Fruit fly (Drosophila melanogaster): ENCODE data around the gene CG5439.
A peak's percentile ranks its signal among the peaks of the same experiment; 100 is the strongest.

CG5439 gene

dm6 chr2L:13176701-13177249 is at the start of gene CG5439, which contains the start of gene Sfmbt:
Gene CG5439, plus strand, starts transcription at chr2L:13177150.
Gene Sfmbt, minus strand, starts transcription at chr2L:13176785.
- TF ChIP-seq CG17801 (GFP tag; optimal IDR thresholded peaks at IDR 0.05; ENCODE audit: partially characterized antibody): peak; percentile 62

DNA sequence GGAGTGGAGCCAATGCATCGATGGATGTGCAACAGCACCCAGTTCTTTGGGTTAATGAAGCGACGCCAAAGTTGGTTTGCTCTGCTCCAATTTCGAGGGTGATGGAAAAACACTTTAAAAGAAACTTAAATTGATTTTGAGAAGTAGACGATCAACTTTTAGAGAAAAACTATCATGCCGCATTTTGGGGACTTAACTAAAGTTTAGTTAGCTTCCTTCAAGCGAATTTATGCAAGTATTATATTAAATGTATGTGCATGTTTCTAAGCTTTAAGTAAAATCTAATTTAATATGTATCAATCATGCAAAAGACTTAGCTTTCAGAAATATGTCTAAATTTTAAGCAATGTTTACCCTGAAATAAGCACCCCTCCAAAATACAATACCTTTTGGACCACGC is 46.7 kb upstream of the CG5439 start, which contains the start of gene CG5122:
Gene CG5122 (plus strand): TSS at position 301 of the 400 bp plus-strand sequence.
- no peak for TF ChIP-seq CG17801 (GFP tag; optimal IDR thresholded peaks at IDR 0.05; ENCODE audit: partially characterized antibody)

DNA sequence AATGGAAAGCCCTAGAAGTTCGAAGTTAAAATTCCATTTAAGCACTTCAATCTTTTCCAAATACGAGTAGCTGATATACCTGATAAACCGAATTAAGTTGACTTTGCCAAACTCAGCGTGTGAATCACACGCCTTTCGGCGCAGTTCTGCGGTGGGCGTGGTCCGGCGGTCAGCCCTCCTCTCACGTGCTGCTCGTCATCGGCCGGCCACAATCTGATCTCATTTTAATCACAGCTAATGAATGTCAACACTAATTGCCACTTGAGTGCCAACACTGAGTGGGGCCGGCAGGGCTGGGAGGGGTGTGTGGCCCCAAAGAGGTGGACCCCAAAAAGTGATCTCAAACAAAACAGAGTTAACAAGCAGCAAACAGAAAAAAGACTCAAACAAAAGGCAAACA is 41.0 kb upstream of the CG5439 start:
- TF ChIP-seq CG17801 (GFP tag; optimal IDR thresholded peaks at IDR 0.05; ENCODE audit: partially characterized antibody): no peak

DNA sequence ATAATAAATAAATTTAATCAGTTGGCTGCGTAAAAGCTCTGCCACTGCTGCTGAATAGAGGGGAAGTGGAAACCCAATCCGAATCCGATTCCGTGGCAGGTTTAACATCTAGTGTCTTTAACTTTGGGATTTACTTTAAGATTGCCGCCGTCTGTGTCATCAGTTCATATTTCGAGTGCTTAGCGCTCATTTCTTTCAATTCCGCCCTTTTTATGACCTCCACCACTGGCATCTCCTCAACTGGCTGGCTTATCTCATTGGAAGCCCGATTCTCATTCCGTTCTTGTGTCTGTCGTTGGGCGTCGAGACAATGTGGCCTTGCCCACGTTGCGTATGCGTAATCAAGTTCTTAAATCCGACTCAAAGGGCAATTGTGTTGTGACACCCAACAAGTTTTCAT is 36.1 kb upstream of the CG5439 start:
- no peak for TF ChIP-seq CG17801 (GFP tag; optimal IDR thresholded peaks at IDR 0.05; ENCODE audit: partially characterized antibody)

DNA sequence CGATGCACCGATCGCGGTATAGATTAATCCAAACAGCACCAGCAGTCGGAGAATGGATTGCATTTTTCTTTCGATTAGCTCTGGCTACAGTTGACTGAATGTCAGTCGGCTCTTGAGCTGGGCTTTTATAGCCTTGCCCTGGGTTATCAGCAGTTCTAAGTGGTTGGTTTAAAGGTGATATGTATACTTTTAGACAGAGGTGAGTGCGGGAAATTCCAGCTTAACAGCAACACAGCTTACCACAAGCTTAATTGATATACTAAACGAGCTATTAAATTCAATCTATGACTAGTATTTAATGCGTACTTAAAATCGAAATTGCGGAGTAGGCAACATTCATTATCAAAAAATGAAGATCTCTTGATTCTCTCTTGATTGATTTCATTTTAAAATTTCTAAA is 34.1 kb upstream of the CG5439 start, which contains the start of gene CG9928:
Gene CG9928 (minus strand): TSS at position 101 of the 400 bp plus-strand sequence.
- no peak for TF ChIP-seq CG17801 (GFP tag; optimal IDR thresholded peaks at IDR 0.05; ENCODE audit: partially characterized antibody)

DNA sequence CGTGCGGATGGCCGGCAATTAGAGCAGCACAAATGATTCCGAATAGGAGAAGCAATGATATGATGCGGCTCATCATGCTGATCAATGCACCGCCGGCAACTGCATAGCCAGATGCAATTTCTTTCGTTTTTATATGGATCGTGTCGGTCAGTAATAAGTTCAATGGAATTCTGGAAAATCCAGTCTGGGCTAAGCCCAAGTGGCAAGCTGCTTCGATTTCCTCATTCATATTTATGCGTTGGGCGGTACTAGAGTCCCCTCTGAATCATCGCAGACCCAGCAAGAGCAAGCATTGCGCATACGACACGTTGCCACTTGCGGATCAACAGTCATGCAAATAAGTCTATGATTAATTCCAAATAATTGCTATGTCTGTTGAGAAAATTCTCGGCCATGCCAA is 33.4 kb upstream of the CG5439 start, which contains the start of gene CG16978:
Gene CG16978 (minus strand): TSS at position 101 of the 400 bp plus-strand sequence.
- TF ChIP-seq CG17801 (GFP tag; optimal IDR thresholded peaks at IDR 0.05; ENCODE audit: partially characterized antibody): no peak

DNA sequence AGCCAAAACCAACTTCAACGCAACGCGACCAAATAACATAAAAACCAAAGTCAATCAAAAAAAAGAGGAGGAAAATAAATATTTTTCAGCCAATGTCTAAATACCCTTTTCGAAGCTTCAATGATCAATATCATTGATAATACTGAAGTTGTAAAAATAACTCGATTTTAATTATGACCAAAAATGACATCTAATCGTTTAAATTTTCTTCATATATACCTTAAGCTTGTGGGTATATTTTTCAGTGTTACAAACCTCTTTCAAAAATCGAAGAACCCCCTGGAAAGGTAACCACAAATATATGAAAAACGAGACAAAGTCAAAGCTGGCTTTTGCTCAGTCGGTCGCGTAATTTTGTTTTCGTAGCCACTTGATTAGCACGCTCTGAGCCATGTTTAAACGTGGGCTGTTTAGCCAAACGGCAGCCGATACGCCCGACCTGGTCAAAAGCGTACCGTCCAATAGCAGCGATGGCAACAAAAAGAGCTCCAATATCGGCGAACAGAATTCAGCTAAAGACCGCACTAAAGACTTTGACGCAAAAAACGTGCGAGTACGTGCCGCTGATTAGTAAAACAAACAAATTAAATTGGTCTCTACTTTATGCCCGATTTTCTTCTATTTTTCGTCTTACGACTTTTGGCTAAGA is 31.8 kb upstream of the CG5439 start:
- peak; percentile 39 for TF ChIP-seq CG17801 (GFP tag; optimal IDR thresholded peaks at IDR 0.05; ENCODE audit: partially characterized antibody)

DNA sequence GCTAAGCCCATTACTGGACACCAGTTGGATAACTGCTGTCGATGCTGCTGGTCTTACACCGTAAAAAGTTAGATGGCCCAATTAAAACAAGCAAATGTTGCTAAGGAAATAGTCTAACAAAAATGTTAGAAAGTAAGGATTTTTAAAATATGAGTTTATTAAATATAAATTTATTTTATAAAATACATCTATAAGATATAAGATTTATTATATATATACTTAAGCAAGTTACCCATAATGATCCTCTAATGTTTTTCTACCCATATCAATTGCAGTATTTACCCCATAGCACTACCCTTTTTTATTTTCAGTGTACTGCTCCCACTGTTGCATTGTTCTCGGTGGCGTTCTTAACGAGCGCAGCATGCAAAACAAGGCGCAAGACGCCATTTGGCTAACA is 30.7 kb upstream of the CG5439 start:
- no peak for TF ChIP-seq CG17801 (GFP tag; optimal IDR thresholded peaks at IDR 0.05; ENCODE audit: partially characterized antibody)

- no peak for TF ChIP-seq CG17801 (GFP tag; optimal IDR thresholded peaks at IDR 0.05; ENCODE audit: partially characterized antibody)
Measured at dm6 chr2L:13154313-13154712, 22.6 kb upstream of the CG5439 start.

DNA sequence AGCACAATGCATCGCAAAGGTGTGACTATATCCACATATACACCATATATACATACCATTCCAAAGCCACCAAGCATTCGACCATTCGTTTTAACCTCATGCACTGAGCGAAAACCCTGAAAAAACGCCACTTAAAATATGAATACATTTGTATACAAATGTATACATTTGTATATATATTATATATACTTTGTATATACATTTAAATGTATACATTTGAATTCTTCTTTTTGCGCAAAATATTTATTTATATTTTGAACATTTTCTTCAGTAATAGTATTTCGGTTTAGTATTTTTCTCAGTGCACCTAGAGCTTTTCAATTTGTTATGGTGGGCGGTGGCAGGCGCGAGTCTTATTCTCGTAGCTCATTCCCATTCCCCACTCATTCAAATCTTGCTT is 20.6 kb upstream of the CG5439 start:
- no peak for TF ChIP-seq CG17801 (GFP tag; optimal IDR thresholded peaks at IDR 0.05; ENCODE audit: partially characterized antibody)

DNA sequence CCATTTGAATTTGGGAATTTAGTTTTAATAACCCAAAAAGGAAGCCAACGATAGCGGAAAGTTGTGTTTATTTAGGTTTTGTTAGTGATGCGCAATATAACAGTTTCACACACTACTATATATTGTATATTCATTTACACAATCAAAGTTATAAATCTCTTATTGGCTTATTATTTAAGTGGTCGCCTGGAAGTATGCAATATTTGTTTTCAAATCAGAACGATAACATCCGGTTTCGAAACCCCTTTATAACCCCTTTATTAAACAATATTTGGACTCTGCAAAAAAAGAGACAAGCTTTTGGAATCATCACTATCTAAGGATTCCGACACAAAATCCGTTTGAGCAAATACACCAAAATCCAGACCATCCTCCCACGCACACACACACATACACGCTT is 19.0 kb upstream of the CG5439 start:
- TF ChIP-seq CG17801 (GFP tag; optimal IDR thresholded peaks at IDR 0.05; ENCODE audit: partially characterized antibody): peak; percentile 27

DNA sequence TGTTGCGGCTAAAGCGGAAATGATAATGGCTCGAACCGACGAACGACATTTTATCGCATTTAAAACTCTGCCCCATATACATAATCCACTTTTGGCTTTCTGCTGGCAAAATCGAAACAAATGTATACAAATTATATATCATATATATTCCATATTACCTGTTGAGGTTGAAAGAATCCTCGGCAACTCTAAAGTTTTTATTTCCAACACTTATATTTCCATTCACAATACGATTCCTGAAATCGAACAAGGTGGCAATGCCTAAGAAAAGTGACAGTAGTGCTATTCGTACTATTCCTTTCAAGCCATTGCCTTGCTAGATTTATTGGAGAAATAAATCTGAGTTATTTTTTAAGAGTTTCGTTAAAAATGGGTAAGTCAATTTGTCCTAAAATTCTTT is 18.4 kb upstream of the CG5439 start, which contains the start of gene Pk34A:
Gene Pk34A (plus strand): TSS at position 301 of the 400 bp plus-strand sequence.
- no peak for TF ChIP-seq CG17801 (GFP tag; optimal IDR thresholded peaks at IDR 0.05; ENCODE audit: partially characterized antibody)

DNA sequence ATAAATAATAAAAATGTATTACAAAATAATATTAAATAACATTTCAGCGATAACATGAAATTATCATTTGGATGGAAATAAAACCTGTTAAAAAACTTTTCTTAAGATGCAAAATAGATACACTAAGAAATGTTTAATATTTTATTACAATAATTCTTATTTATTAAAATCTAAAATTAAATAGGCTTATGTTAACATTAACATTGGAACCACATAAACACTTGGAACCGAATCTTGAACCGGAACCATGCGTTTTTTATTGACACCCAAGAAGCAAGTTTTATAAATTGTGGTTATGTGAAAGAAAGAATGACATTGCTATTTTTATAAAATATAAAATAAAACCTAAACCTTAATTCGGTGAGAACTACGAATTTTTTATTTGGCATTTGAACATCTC is 16.7 kb upstream of the CG5439 start, which contains the start of gene kmg:
Gene kmg (plus strand): TSS at position 301 of the 400 bp plus-strand sequence.
- no peak for TF ChIP-seq CG17801 (GFP tag; optimal IDR thresholded peaks at IDR 0.05; ENCODE audit: partially characterized antibody)

DNA sequence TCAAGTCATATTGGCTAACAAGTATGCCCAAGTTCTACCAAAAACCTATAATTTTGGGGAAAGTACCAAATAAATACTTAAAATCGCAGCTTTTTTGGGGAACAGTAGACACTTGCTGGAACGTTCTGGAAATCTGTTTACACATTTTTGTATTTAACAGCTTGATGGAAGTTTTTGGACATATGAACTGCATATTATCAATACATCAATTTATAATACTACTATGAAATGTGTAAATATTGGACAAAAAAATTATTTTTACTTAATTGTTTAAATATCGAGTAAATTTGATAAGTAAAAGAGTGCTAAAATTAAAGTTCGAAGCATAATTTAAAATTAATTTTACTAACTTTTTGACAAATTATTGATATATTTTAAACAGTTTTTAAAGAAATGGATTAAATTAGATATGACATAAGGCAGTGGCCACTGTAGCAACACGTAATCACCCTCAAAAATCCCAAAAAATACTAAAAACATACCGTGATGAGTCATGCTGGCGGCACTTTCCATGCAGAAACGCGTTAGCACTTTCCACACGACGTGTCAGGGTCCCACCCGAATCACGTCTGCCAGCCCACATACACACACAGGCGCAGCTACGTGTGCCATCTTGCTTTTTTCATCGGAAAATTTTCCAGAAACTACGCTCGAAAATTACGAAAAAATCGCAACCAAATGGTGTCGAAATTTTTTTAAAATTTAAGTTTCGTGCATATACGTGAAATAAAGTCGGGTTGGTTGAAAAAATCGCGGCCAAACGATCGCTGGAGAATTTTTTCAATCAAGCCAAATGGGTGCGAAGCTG is 11.8 kb upstream of the CG5439 start, which contains the start of gene Sirt1:
Gene Sirt1 (plus strand): TSS at position 571 of the 808 bp plus-strand sequence.
- TF ChIP-seq CG17801 (GFP tag; optimal IDR thresholded peaks at IDR 0.05; ENCODE audit: partially characterized antibody): peak; percentile 65

dm6 chr2L:13165802-13166347 is 11.1 kb upstream of the CG5439 start, which contains the start of gene DnaJ-H:
Gene DnaJ-H, minus strand, starts transcription at chr2L:13166072.
- no peak for TF ChIP-seq CG17801 (GFP tag; optimal IDR thresholded peaks at IDR 0.05; ENCODE audit: partially characterized antibody)

Measured in ovary, adult (tissue).